Worm (Caenorhabditis elegans) whole organism, L1 larva: ENCODE data around the gene clec-240.

Experiments used
- C34B4.2 ChIP-seq: sonication (generic microtip); optimal IDR thresholded peaks from 2 replicates; lab custom pipeline; 2017; ENCODE audit warnings: mild to moderate bottlenecking, missing genetic modification characterization, missing compliant biosample characterization
- aha-1 ChIP-seq: fragments of 150-350 bp; optimal IDR thresholded peaks from 2 replicates; lab custom pipeline; 2014; ENCODE audit warnings: missing biosample characterization, missing genetic modification characterization
- ama-1 ChIP-seq: fragments of 150-350 bp; optimal IDR thresholded peaks from 2 replicates; lab custom pipeline; 2014
- ceh-63 ChIP-seq: fragments of 200-800 bp; sonication (Bioruptor generic); optimal IDR thresholded peaks from 2 replicates; lab custom pipeline; 2018; ENCODE audit warnings: mild to moderate bottlenecking, missing genetic modification characterization, missing compliant biosample characterization
- ceh-82 ChIP-seq, 3 experiments: fragments of 150-350 bp in 1 of 3; sonication (generic microtip) in 2 of 3; optimal IDR thresholded peaks; 2 replicates each; lab custom pipeline; 2014 to 2017; ENCODE audit warnings: missing biosample characterization in 3 of 3, missing genetic modification characterization in 3 of 3
- ceh-88 ChIP-seq: fragments of 200-800 bp; sonication (Bioruptor generic); IDR thresholded peaks from 2 replicates; pipeline ENCODE4 v1.3.6; 2022; ENCODE audit warnings: missing genetic modification characterization, missing compliant biosample characterization
- ces-1 ChIP-seq: fragments of 150-350 bp; optimal IDR thresholded peaks from 2 replicates; lab custom pipeline; 2014; ENCODE audit warnings: missing biosample characterization, missing genetic modification reagents, missing genetic modification characterization
- dpl-1 ChIP-seq, 3 experiments: fragments of 150-350 bp in 2 of 3; sonication (generic microtip) in 1 of 3; optimal IDR thresholded peaks; 2 replicates each; lab custom pipeline; 2014 to 2017; ENCODE audit warnings: missing biosample characterization in 3 of 3, missing genetic modification characterization in 3 of 3, missing genetic modification reagents in 3 of 3
- efl-3 ChIP-seq: fragments of 200-800 bp; sonication (Bioruptor generic); optimal IDR thresholded peaks from 2 replicates; lab custom pipeline; 2018; ENCODE audit warnings: mild to moderate bottlenecking, missing genetic modification characterization, missing compliant biosample characterization
- egl-27 ChIP-seq, 2 experiments: fragments of 150-350 bp in 1 of 2; sonication (generic microtip); optimal IDR thresholded peaks; 3 replicates each; lab custom pipeline; 2017 to 2018; ENCODE audit warnings: missing biosample characterization in 2 of 2, missing genetic modification characterization in 2 of 2, missing genetic modification reagents in 2 of 2
- fkh-4 ChIP-seq: sonication (generic microtip); optimal IDR thresholded peaks from 2 replicates; lab custom pipeline; 2016; ENCODE audit warnings: missing compliant biosample characterization, missing genetic modification characterization, borderline replicate concordance
- fos-1 ChIP-seq: fragments of 150-350 bp; optimal IDR thresholded peaks from 2 replicates; lab custom pipeline; 2014; ENCODE audit warnings: missing biosample characterization, missing genetic modification characterization
- hlh-4 ChIP-seq: sonication (generic microtip); optimal IDR thresholded peaks from 2 replicates; lab custom pipeline; 2016; ENCODE audit warnings: mild to moderate bottlenecking, missing genetic modification characterization, missing compliant biosample characterization
- lin-35 ChIP-seq, 2 experiments: fragments of 150-350 bp; optimal IDR thresholded peaks; 2 replicates each; lab custom pipeline; 2014; ENCODE audit warnings: missing biosample characterization in 2 of 2, missing genetic modification characterization in 2 of 2, missing genetic modification reagents in 2 of 2
- lin-39 ChIP-seq: fragments of 150-350 bp; optimal IDR thresholded peaks from 2 replicates; lab custom pipeline; 2014; ENCODE audit warnings: missing biosample characterization, missing genetic modification reagents, missing genetic modification characterization
- mdl-1 ChIP-seq, 2 experiments: fragments of 150-350 bp; optimal IDR thresholded peaks; 2 replicates each; lab custom pipeline; 2014 to 2017; ENCODE audit warnings: missing biosample characterization in 2 of 2, missing genetic modification characterization in 2 of 2, inconsistent platforms in 1 of 2
- mef-2 ChIP-seq: fragments of 150-350 bp; optimal IDR thresholded peaks from 2 replicates; lab custom pipeline; 2014; ENCODE audit warnings: missing biosample characterization, missing genetic modification characterization
- mep-1 ChIP-seq: fragments of 150-350 bp; optimal IDR thresholded peaks from 2 replicates; lab custom pipeline; 2014; ENCODE audit warnings: missing biosample characterization, missing genetic modification characterization
- nhr-11 ChIP-seq: fragments of 150-350 bp; optimal IDR thresholded peaks from 2 replicates; lab custom pipeline; 2014; ENCODE audit warnings: missing biosample characterization, missing genetic modification characterization
- nhr-19 ChIP-seq: fragments of 200-800 bp; sonication (Bioruptor generic); conservative IDR thresholded peaks from 2 replicates; pipeline ENCODE4 v1.3.6; 2022; ENCODE audit warnings: missing genetic modification characterization, missing compliant biosample characterization
- nhr-237 ChIP-seq: fragments of 150-350 bp; optimal IDR thresholded peaks from 2 replicates; lab custom pipeline; 2014; ENCODE audit warnings: missing biosample characterization, missing genetic modification characterization
- nhr-28 ChIP-seq: fragments of 150-350 bp; optimal IDR thresholded peaks from 2 replicates; lab custom pipeline; 2014; ENCODE audit warnings: missing biosample characterization, missing genetic modification characterization
- nhr-47 ChIP-seq: sonication (generic microtip); optimal IDR thresholded peaks from 2 replicates; lab custom pipeline; 2016; ENCODE audit warnings: mild to moderate bottlenecking, missing genetic modification characterization, moderate library complexity, missing compliant biosample characterization
- nhr-77 ChIP-seq: fragments of 150-350 bp; optimal IDR thresholded peaks from 2 replicates; lab custom pipeline; 2014; ENCODE audit warnings: missing biosample characterization, missing genetic modification characterization
- pag-3 ChIP-seq: sonication (generic microtip); optimal IDR thresholded peaks from 2 replicates; lab custom pipeline; 2017; ENCODE audit warnings: missing genetic modification characterization, mild to moderate bottlenecking, missing compliant biosample characterization, antibody characterized with exemption, borderline replicate concordance; ENCODE audit not compliant: insufficient read depth
- pax-3 ChIP-seq: fragments of 200-800 bp; sonication (Bioruptor generic); optimal IDR thresholded peaks from 2 replicates; lab custom pipeline; 2018; ENCODE audit warnings: mild to moderate bottlenecking, missing genetic modification characterization, moderate library complexity, missing compliant biosample characterization
- pqm-1 ChIP-seq: sonication (generic microtip); optimal IDR thresholded peaks from 3 replicates; lab custom pipeline; 2017; ENCODE audit warnings: missing biosample characterization, missing genetic modification characterization
- skn-1 ChIP-seq: fragments of 150-350 bp; optimal IDR thresholded peaks from 2 replicates; lab custom pipeline; 2014; ENCODE audit warnings: missing biosample characterization, missing genetic modification characterization
- sox-4 ChIP-seq: sonication (generic microtip); optimal IDR thresholded peaks from 2 replicates; lab custom pipeline; 2016; ENCODE audit warnings: missing genetic modification characterization, missing compliant biosample characterization
- sptf-1 ChIP-seq: fragments of 150-350 bp; optimal IDR thresholded peaks from 2 replicates; lab custom pipeline; 2014; ENCODE audit warnings: missing biosample characterization, missing genetic modification characterization
- swsn-7 ChIP-seq: sonication (generic microtip); optimal IDR thresholded peaks from 2 replicates; lab custom pipeline; 2016; ENCODE audit warnings: missing genetic modification characterization, missing compliant biosample characterization
- unc-30 ChIP-seq: sonication (generic microtip); optimal IDR thresholded peaks from 2 replicates; lab custom pipeline; 2017; ENCODE audit warnings: missing biosample characterization, missing genetic modification characterization
- unc-86 ChIP-seq: sonication (generic microtip); optimal IDR thresholded peaks from 2 replicates; lab custom pipeline; 2016; ENCODE audit warnings: missing genetic modification characterization, missing compliant biosample characterization
- unc-98 ChIP-seq: fragments of 200-800 bp; sonication (Bioruptor generic); IDR thresholded peaks from 2 replicates; pipeline ENCODE4 v1.3.6; 2022; ENCODE audit warnings: missing genetic modification characterization, missing compliant biosample characterization
- vab-15 ChIP-seq: sonication (generic microtip); optimal IDR thresholded peaks from 2 replicates; lab custom pipeline; 2017; ENCODE audit warnings: missing genotype, mild to moderate bottlenecking, missing genetic modification characterization, missing compliant biosample characterization
- zag-1 ChIP-seq: fragments of 150-350 bp; optimal IDR thresholded peaks from 2 replicates; lab custom pipeline; 2014; ENCODE audit warnings: missing biosample characterization, missing genetic modification characterization
- zip-4 ChIP-seq: fragments of 200-800 bp; sonication (Bioruptor generic); optimal IDR thresholded peaks from 2 replicates; lab custom pipeline; 2018; ENCODE audit warnings: mild to moderate bottlenecking, missing genetic modification characterization, moderate library complexity, missing compliant biosample characterization
- ztf-11 ChIP-seq, 2 experiments: sonication (generic microtip); optimal IDR thresholded peaks; 2 replicates each; lab custom pipeline; 2016 to 2017; ENCODE audit warnings: missing genetic modification characterization in 2 of 2, missing biosample characterization in 1 of 2, missing compliant biosample characterization in 1 of 2

clec-240 gene

DNA sequence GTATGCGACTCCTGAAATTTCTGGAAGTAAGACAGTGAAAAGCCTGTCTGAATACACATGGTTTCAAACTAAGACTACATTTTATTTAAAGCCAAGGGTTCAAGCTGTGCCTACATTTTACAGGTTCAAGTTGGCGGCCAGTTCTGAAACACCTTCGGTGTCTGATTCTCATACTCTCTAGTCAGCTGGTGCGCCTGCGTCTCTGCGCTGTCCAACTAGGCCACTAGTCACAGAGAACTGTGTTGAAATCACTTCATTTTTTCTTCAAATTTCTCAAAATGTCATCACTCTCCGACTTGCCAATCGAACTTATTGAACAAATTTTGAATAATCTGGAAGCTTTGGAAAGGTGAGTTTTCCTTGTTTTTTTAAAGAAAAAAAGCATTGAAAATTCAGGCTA is 43.2 kb upstream of the clec-240 start, which contains the start of gene fbxa-90 (continued):
- no peak for TF ChIP-seq lin-39 (tag; lab: Kevin White, UChicago)
- TF ChIP-seq, all 84 proteins: peak for 4

DNA sequence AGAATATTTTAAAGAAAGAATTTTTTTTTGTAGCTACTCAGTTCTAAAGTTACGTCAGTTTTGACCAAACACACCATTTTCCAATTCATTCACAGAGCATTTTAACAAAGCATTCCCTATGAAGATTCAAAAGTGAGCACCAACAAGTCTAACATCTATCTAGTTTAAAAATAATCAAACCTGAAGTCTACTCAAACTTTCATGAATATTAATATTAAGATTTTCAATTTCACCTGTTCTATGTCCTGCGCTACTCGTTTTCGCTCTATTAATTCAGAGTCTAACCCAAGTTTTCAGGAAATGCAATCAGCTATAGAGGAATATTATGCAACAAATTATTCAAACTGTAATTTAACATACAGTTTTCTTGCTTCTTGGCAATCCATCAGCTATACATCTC is 37.7 kb upstream of the clec-240 start, which contains the start of gene srh-119:
Gene srh-119, plus strand, starts transcription at position 301 of the 400 bp plus-strand sequence.
- no peak for TF ChIP-seq skn-1 (tag; lab: Kevin White, UChicago)
- TF ChIP-seq fos-1 (tag; lab: Kevin White, UChicago): no peak
- TF ChIP-seq ceh-82 (tag; optimal IDR thresholded peaks at IDR 0.05; lab: Kevin White, UChicago): no peak
- no peak for TF ChIP-seq ces-1
- TF ChIP-seq nhr-11 (tag; lab: Kevin White, UChicago): no peak
- TF ChIP-seq mdl-1 (tag; optimal IDR thresholded peaks at IDR 0.05; lab: Kevin White, UChicago): no peak
- TF ChIP-seq pag-3 (tag; lab: Kevin White, UChicago): no peak

DNA sequence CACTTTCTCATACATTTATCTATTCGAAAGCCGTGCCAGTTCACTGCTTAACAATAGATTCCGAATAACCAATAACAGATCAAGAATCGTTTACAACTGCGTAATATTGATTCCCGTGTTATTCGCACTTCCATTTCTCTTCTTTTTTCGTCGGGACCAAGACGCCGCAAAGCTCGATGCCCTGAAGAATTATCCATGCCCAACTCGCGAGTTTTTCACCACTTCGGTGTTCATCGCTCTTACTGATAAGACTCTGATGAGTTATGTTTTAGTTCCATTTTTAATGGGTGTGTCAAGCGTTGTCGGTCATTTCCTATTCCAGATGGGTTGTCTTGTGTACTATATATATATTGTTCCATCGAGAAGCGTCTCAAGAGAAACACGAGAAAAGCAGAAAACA is 36.5 kb upstream of the clec-240 start:
- TF ChIP-seq sptf-1: no peak
- no peak for TF ChIP-seq unc-98 (GFP tag; lab: Robert Waterston, UW)
- TF ChIP-seq nhr-28 (tag; lab: Kevin White, UChicago): no peak
- TF ChIP-seq ama-1 (lab: Kevin White, UChicago): no peak
- no peak for TF ChIP-seq mef-2 (tag; lab: Kevin White, UChicago)
- no peak for TF ChIP-seq dpl-1 (GFP tag; optimal IDR thresholded peaks at IDR 0.05; lab: Kevin White, UChicago)
- no peak for TF ChIP-seq aha-1 (tag; lab: Kevin White, UChicago)
- TF ChIP-seq nhr-19 (GFP tag; lab: Robert Waterston, UW): no peak
- no peak for TF ChIP-seq ces-1
- no peak for TF ChIP-seq egl-27 (tag; optimal IDR thresholded peaks at IDR 0.05; lab: Kevin White, UChicago)
- no peak for TF ChIP-seq fkh-4 (tag; lab: Kevin White, UChicago)
- no peak for TF ChIP-seq unc-30 (tag; lab: Kevin White, UChicago)
- no peak for TF ChIP-seq hlh-4
- no peak for TF ChIP-seq ceh-63
- no peak for TF ChIP-seq nhr-237 (tag; lab: Kevin White, UChicago)
- no peak for TF ChIP-seq ceh-88 (GFP tag; lab: Robert Waterston, UW)
- TF ChIP-seq lin-35 (GFP tag; optimal IDR thresholded peaks at IDR 0.05; lab: Kevin White, UChicago): no peak
- no peak for TF ChIP-seq mep-1 (tag; lab: Kevin White, UChicago)
- TF ChIP-seq nhr-77 (tag; lab: Kevin White, UChicago): no peak
- no peak for TF ChIP-seq zag-1 (tag; lab: Kevin White, UChicago)

DNA sequence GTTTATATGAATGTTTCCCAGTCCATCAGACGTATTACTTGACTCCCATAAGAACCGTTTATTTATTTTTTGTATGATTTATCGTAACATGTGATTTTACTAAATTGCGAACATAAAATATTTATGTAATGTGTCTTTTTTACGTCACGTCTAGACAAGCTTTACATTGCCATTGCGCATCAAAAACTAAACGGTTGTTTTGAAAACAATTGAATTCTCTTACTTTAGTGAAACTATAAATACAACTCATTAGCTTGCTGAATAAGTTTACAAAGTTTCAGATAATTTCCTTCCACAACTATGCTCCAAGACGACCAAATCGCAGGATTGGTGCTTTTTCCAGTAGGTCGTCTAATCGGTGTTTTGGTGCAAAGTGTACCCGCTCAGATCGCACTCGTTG is 34.9 kb upstream of the clec-240 start, which contains the start of gene srx-54:
Gene srx-54, plus strand, starts transcription at position 301 of the 400 bp plus-strand sequence.
- TF ChIP-seq nhr-19 (GFP tag; lab: Robert Waterston, UW): no peak
- TF ChIP-seq vab-15: no peak
- no peak for TF ChIP-seq pqm-1 (tag; lab: Kevin White, UChicago)
- no peak for TF ChIP-seq pax-3
- no peak for TF ChIP-seq lin-39 (tag; lab: Kevin White, UChicago)
- TF ChIP-seq unc-86: no peak
- TF ChIP-seq C34B4.2 (tag; lab: Kevin White, UChicago): no peak
- TF ChIP-seq nhr-47 (tag; lab: Kevin White, UChicago): no peak
- TF ChIP-seq swsn-7 (tag; lab: Kevin White, UChicago): no peak
- TF ChIP-seq zip-4 (GFP tag; lab: Kevin White, UChicago): no peak
- TF ChIP-seq ztf-11 (tag; optimal IDR thresholded peaks at IDR 0.05; lab: Kevin White, UChicago): no peak
- no peak for TF ChIP-seq efl-3 (GFP tag; lab: Kevin White, UChicago)
- TF ChIP-seq ceh-82 (tag; optimal IDR thresholded peaks at IDR 0.05; lab: Kevin White, UChicago): no peak
- TF ChIP-seq sox-4 (tag; lab: Kevin White, UChicago): no peak
